Worm (Caenorhabditis elegans) whole organism, young adult: ENCODE results near the gene szy-20.

ENCODE experiments used
- B0019.2 ChIP-seq: fragments of 200-800 bp; sonication (Bioruptor generic); conservative IDR thresholded peaks from 2 replicates; pipeline ENCODE4 v1.3.6; 2022; ENCODE audit warnings: missing genetic modification reagents, missing genetic modification characterization, missing compliant biosample characterization
- B0336.3 ChIP-seq: fragments of 200-800 bp; sonication (Bioruptor generic); IDR thresholded peaks from 2 replicates; pipeline ENCODE4 v1.3.6; 2022; ENCODE audit warnings: missing genetic modification characterization, missing compliant biosample characterization
- C06A6.2 ChIP-seq: fragments of 200-800 bp; sonication (Bioruptor generic); conservative IDR thresholded peaks from 2 replicates; pipeline ENCODE4 v1.3.6; 2022; ENCODE audit warnings: missing genetic modification characterization, missing compliant biosample characterization
- F37B4.10 ChIP-seq: fragments of 200-800 bp; sonication (Bioruptor generic); IDR thresholded peaks from 2 replicates; pipeline ENCODE4 v1.3.6; 2022; ENCODE audit warnings: missing genetic modification characterization, missing compliant biosample characterization
- T07F8.4 ChIP-seq: sonication (generic microtip); optimal IDR thresholded peaks from 2 replicates; lab custom pipeline; 2016; ENCODE audit warnings: mild to moderate bottlenecking, missing genetic modification characterization, moderate library complexity, missing compliant biosample characterization
- Y53G8AR.9 ChIP-seq: fragments of 200-800 bp; sonication (Bioruptor generic); conservative IDR thresholded peaks from 2 replicates; pipeline ENCODE4 v1.3.6; 2022; ENCODE audit warnings: missing genetic modification reagents, missing genetic modification characterization, missing compliant biosample characterization
- ZK185.1 ChIP-seq: sonication (generic microtip); optimal IDR thresholded peaks from 2 replicates; lab custom pipeline; 2016; ENCODE audit warnings: mild to moderate bottlenecking, missing genetic modification characterization, missing compliant biosample characterization; ENCODE audit not compliant: poor library complexity, severe bottlenecking
- akir-1 ChIP-seq: fragments of 200-800 bp; sonication (Bioruptor generic); optimal IDR thresholded peaks from 2 replicates; lab custom pipeline; 2018; ENCODE audit warnings: mild to moderate bottlenecking, missing genetic modification characterization, moderate library complexity, missing compliant biosample characterization
- bed-2 ChIP-seq: fragments of 200-800 bp; sonication (Bioruptor generic); IDR thresholded peaks from 2 replicates; pipeline ENCODE4 v1.3.6; 2022; ENCODE audit warnings: missing genetic modification reagents, missing genetic modification characterization, missing compliant biosample characterization
- ceh-100 ChIP-seq: fragments of 200-800 bp; sonication (Bioruptor generic); IDR thresholded peaks from 2 replicates; pipeline ENCODE4 v1.3.6; 2022; ENCODE audit warnings: missing genetic modification reagents, missing genetic modification characterization, missing compliant biosample characterization
- chd-7 ChIP-seq: sonication (generic microtip); optimal IDR thresholded peaks from 2 replicates; lab custom pipeline; 2016; ENCODE audit warnings: mild to moderate bottlenecking, missing genetic modification characterization, moderate library complexity, missing compliant biosample characterization
- dox-1 ChIP-seq: fragments of 200-800 bp; sonication (Bioruptor generic); IDR thresholded peaks from 2 replicates; pipeline ENCODE4 v1.3.6; 2022; ENCODE audit warnings: missing genetic modification reagents, missing genetic modification characterization, missing compliant biosample characterization
- efl-1 ChIP-seq: fragments of 150-350 bp; optimal IDR thresholded peaks from 2 replicates; lab custom pipeline; 2014; ENCODE audit warnings: missing biosample characterization, missing genetic modification reagents, missing genetic modification characterization
- egl-44 ChIP-seq: fragments of 200-800 bp; sonication (Bioruptor generic); IDR thresholded peaks from 2 replicates; pipeline ENCODE4 v1.3.6; 2022; ENCODE audit warnings: missing genetic modification reagents, missing genetic modification characterization, missing compliant biosample characterization
- egrh-3 ChIP-seq: fragments of 200-800 bp; sonication (Bioruptor generic); IDR thresholded peaks from 2 replicates; pipeline ENCODE4 v1.3.6; 2022; ENCODE audit warnings: missing genetic modification reagents, missing genetic modification characterization, missing compliant biosample characterization
- fkh-3 ChIP-seq: sonication (generic microtip); optimal IDR thresholded peaks from 2 replicates; lab custom pipeline; 2016; ENCODE audit warnings: mild to moderate bottlenecking, missing genetic modification characterization, missing compliant biosample characterization
- him-1 ChIP-seq: sonication (generic microtip); optimal IDR thresholded peaks from 2 replicates; lab custom pipeline; 2016; ENCODE audit warnings: missing genotype, missing genetic modification reagents, missing genetic modification characterization, missing compliant biosample characterization
- hlh-26 ChIP-seq: fragments of 200-800 bp; sonication (Bioruptor generic); conservative IDR thresholded peaks from 2 replicates; pipeline ENCODE4 v1.3.6; 2022; ENCODE audit warnings: missing genetic modification reagents, missing genetic modification characterization, missing compliant biosample characterization
- hmg-20 ChIP-seq: fragments of 200-800 bp; sonication (Bioruptor generic); IDR thresholded peaks from 2 replicates; pipeline ENCODE4 v1.3.6; 2022; ENCODE audit warnings: missing genetic modification reagents, missing genetic modification characterization, missing compliant biosample characterization
- hrde-1 ChIP-seq: sonication (generic microtip); optimal IDR thresholded peaks from 2 replicates; lab custom pipeline; 2016; ENCODE audit warnings: missing genetic modification characterization, mild to moderate bottlenecking, missing compliant biosample characterization, moderate library complexity, missing genotype, missing genetic modification reagents, borderline replicate concordance
- lin-35 ChIP-seq, 3 experiments: fragments of 150-350 bp in 2 of 3; sonication (generic microtip) in 1 of 3; optimal IDR thresholded peaks; 2 replicates each; lab custom pipeline; 2014 to 2018; ENCODE audit warnings: missing biosample characterization in 3 of 3, missing genetic modification characterization in 3 of 3, missing genetic modification reagents in 3 of 3
- lin-40 ChIP-seq: sonication (generic microtip); optimal IDR thresholded peaks from 2 replicates; lab custom pipeline; 2016; ENCODE audit warnings: missing genetic modification characterization, mild to moderate bottlenecking, missing compliant biosample characterization, missing genotype, missing genetic modification reagents
- lsl-1 ChIP-seq: fragments of 200-800 bp; sonication (Bioruptor generic); optimal IDR thresholded peaks from 2 replicates; lab custom pipeline; 2018; ENCODE audit warnings: mild to moderate bottlenecking, missing genetic modification characterization, moderate library complexity, missing compliant biosample characterization
- madf-10 ChIP-seq: sonication (generic microtip); optimal IDR thresholded peaks from 2 replicates; lab custom pipeline; 2016; ENCODE audit warnings: mild to moderate bottlenecking, missing genetic modification characterization, missing compliant biosample characterization
- mcd-1 ChIP-seq: fragments of 200-800 bp; sonication (Bioruptor generic); IDR thresholded peaks from 2 replicates; pipeline ENCODE4 v1.3.6; 2022; ENCODE audit warnings: missing genetic modification reagents, missing genetic modification characterization, missing compliant biosample characterization
- nfya-2 ChIP-seq: fragments of 200-800 bp; sonication (Bioruptor generic); IDR thresholded peaks from 2 replicates; pipeline ENCODE4 v1.3.6; 2022; ENCODE audit warnings: missing genetic modification reagents, missing genetic modification characterization, missing compliant biosample characterization
- nfyb-1 ChIP-seq: fragments of 200-800 bp; sonication (Bioruptor generic); IDR thresholded peaks from 2 replicates; pipeline ENCODE4 v1.3.6; 2022; ENCODE audit warnings: missing genetic modification reagents, missing genetic modification characterization, missing compliant biosample characterization
- pbrm-1 ChIP-seq: fragments of 200-800 bp; sonication (Bioruptor generic); IDR thresholded peaks from 2 replicates; pipeline ENCODE4 v1.3.6; 2022; ENCODE audit warnings: missing genetic modification reagents, missing genetic modification characterization, missing compliant biosample characterization
- pha-4 ChIP-seq: fragments of 150-350 bp; sonication (generic microtip); optimal IDR thresholded peaks from 2 replicates; lab custom pipeline; 2014; ENCODE audit warnings: missing biosample characterization, missing genetic modification reagents, missing genetic modification characterization
- sdz-38 ChIP-seq: sonication (generic microtip); optimal IDR thresholded peaks from 2 replicates; lab custom pipeline; 2016; ENCODE audit warnings: missing genotype, missing genetic modification characterization, missing compliant biosample characterization
- snpc-3.4 ChIP-seq: sonication (generic microtip); optimal IDR thresholded peaks from 2 replicates; lab custom pipeline; 2017; ENCODE audit warnings: missing genetic modification characterization, mild to moderate bottlenecking, missing compliant biosample characterization, antibody characterized with exemption, moderate library complexity, missing genotype, missing genetic modification reagents
- somi-1 ChIP-seq: fragments of 200-800 bp; sonication (Bioruptor generic); optimal IDR thresholded peaks from 2 replicates; lab custom pipeline; 2018; ENCODE audit warnings: mild to moderate bottlenecking, missing genetic modification characterization, missing compliant biosample characterization
- tbp1 ChIP-seq: fragments of 200-800 bp; sonication (Bioruptor generic); optimal IDR thresholded peaks from 2 replicates; lab custom pipeline; 2018; ENCODE audit warnings: mild to moderate bottlenecking, missing genetic modification characterization, missing compliant biosample characterization
- tlf-1 ChIP-seq: fragments of 200-800 bp; sonication (Bioruptor generic); optimal IDR thresholded peaks from 2 replicates; lab custom pipeline; 2018; ENCODE audit warnings: mild to moderate bottlenecking, missing genetic modification characterization, missing compliant biosample characterization
- zfh-2 ChIP-seq: fragments of 200-800 bp; sonication (Bioruptor generic); conservative IDR thresholded peaks from 2 replicates; pipeline ENCODE4 v1.3.6; 2022; ENCODE audit warnings: missing genetic modification reagents, missing genetic modification characterization, missing compliant biosample characterization

The szy-20 gene

DNA sequence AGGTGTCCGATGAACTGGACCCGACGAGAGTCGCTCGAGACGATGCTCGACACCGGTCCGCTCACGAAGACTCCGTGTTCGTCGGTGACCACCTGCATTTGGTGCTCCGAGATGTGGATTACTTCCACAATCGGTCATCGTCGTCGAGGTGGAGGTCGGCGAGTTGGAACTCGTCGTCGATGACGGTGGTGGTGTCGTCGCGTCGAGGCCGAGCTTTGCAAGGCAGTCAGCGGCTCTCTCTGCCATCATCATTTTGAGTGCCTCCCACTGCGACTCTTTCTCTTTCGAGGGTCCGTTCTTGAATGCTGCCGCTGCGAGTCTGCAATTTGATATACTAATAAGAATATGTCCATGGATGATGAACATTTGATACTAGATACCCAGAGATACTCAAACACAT lies 38.6 kb upstream of the szy-20 start:
- TF ChIP-seq dox-1 (GFP tag; lab: Robert Waterston, UW) (no peak), F37B4.10 (GFP tag; lab: Robert Waterston, UW) (no peak), lin-40 (tag; lab: Kevin White, UChicago) (no peak), egrh-3 (GFP tag; lab: Robert Waterston, UW) (peak; percentile 58; the same call in 1 of the 2 replicates), mcd-1 (0 out of 2 replicates have a peak, but pooled peaks have one; percentile 17), snpc-3.4 (tag; lab: Kevin White, UChicago) (no peak), zfh-2 (GFP tag; lab: Robert Waterston, UW) (peak; percentile 84), madf-10 (no peak), akir-1 (no peak), T07F8.4 (tag; lab: Kevin White, UChicago) (no peak), B0336.3 (GFP tag; lab: Robert Waterston, UW) (no peak), bed-2 (GFP tag; lab: Robert Waterston, UW) (no peak), sdz-38 (tag; lab: Kevin White, UChicago) (no peak), hrde-1 (tag; lab: Kevin White, UChicago) (no peak)

DNA sequence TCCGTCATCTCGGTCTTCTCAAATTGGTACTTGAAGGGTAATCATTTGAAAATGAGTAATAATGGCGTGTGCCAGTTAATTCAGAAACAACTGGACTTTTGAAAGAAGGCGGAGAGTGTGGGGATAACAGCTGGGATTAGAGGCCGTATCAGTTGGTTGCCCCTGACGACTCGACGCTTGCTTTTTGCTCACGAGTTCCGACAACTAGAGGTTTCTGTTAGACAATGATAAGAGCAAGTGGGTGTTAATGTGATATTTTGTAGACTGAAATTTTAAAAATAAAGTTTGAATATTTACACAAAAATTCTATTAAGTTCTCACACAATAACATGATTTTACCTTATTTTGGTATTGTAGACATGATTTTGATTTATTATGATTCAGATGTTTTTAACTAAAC lies 35.9 kb upstream of the szy-20 start, which contains the start of gene F44G4.7:
F44G4.7 (minus strand) TSS at position 101 of the 400 bp plus-strand sequence.
- TF ChIP-seq ceh-100 (GFP tag; lab: Robert Waterston, UW) (no peak), tlf-1 (GFP tag; lab: Kevin White, UChicago) (no peak), pha-4 (no peak), him-1 (tag; lab: Kevin White, UChicago) (no peak), somi-1 (no peak), ZK185.1 (tag; lab: Kevin White, UChicago) (no peak), Y53G8AR.9 (no peak)

DNA sequence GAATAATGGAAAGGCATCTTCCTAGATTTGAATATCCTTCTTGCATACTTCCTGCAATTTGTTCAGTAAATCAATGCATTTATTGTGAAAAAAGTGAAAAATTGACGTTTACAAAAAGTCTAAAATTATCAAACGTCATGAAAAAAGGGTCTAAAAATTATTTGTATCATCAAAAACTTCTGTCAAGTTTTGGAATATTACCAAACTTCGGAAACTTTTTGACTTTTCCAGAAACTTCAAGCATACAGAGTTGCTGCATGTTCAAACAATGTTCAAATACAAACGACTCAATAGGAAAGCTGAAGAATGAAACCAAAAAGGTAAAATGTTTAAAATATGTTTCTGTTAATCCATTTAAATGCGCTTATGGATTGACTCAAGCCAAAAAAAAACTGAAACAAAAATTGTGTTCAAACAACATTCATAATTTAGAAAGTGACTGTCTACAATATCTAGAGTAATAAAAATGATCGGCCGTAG lies 32.6 kb upstream of the szy-20 start, which contains the start of gene F44G4.6:
F44G4.6 (minus strand) TSS at position 51 of the 480 bp plus-strand sequence.
- no peak for TF ChIP-seq tbp1 (GFP tag; lab: Kevin White, UChicago)
- no peak for TF ChIP-seq hlh-26 (GFP tag; lab: Robert Waterston, UW)

DNA sequence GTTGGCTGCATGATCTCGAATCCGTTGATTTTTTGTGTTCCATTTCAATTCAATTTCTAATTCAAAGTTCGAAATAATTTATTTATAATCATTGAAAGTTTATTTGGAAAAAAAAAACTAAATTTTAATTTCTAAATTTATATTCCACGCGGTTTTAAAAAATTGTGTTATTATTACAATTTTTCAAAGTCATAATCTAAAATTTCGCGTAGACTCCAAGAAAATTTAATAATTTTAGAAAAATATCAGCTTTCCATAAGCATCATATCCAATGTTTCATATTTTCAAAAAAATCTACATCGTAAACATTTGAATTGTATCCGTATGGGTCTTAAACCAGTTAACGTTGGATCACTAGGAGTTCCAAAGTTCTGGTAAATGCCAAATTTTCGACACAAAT lies 31.2 kb upstream of the szy-20 start, which contains the start of gene F44G4.5:
F44G4.5 (minus strand) TSS at position 101 of the 400 bp plus-strand sequence.
- TF ChIP-seq efl-1 (no peak), hrde-1 (tag; lab: Kevin White, UChicago) (no peak), ZK185.1 (tag; lab: Kevin White, UChicago) (no peak), chd-7 (tag; lab: Kevin White, UChicago) (no peak), ceh-100 (GFP tag; lab: Robert Waterston, UW) (no peak), lsl-1 (GFP tag; lab: Kevin White, UChicago) (no peak), egl-44 (GFP tag; lab: Robert Waterston, UW) (no peak), lin-40 (tag; lab: Kevin White, UChicago) (no peak), B0019.2 (GFP tag; lab: Robert Waterston, UW) (no peak), nfya-2 (GFP tag; lab: Robert Waterston, UW) (no peak), C06A6.2 (GFP tag; lab: Robert Waterston, UW) (no peak), fkh-3 (tag; lab: Kevin White, UChicago) (no peak), hlh-26 (GFP tag; lab: Robert Waterston, UW) (no peak), sdz-38 (tag; lab: Kevin White, UChicago) (no peak), lin-35 (GFP tag; optimal IDR thresholded peaks at IDR 0.05; lab: Kevin White, UChicago) (no peak), hmg-20 (GFP tag; lab: Robert Waterston, UW) (no peak), nfyb-1 (no peak), madf-10 (no peak), egrh-3 (GFP tag; lab: Robert Waterston, UW) (no peak), pbrm-1 (GFP tag; lab: Robert Waterston, UW) (no peak)
